Fruit fly (Drosophila melanogaster) whole organism: ENCODE measurements around the gene Atg13.

Experiments used
- CG8478 ChIP-seq: fragments of >200 bp; optimal IDR thresholded peaks from 2 replicates; lab custom pipeline; 2018; ENCODE audit warnings: inconsistent platforms
- Dll ChIP-seq: fragments of >200 bp; optimal IDR thresholded peaks from 2 replicates; lab custom pipeline; 2017
- EcR ChIP-seq, 2 experiments: fragments of >200 bp; optimal IDR thresholded peaks; 2 replicates each; lab custom pipeline; 2017; ENCODE audit warnings: missing biosample characterization in 2 of 2, missing genetic modification characterization in 2 of 2, missing genetic modification reagents in 2 of 2
- pan ChIP-seq: fragments of >200 bp; optimal IDR thresholded peaks from 2 replicates; lab custom pipeline; 2017
- psq ChIP-seq: fragments of >200 bp; optimal IDR thresholded peaks from 2 replicates; lab custom pipeline; 2017
- usp ChIP-seq: fragments of >200 bp; optimal IDR thresholded peaks from 2 replicates; lab custom pipeline; 2017; ENCODE audit warnings: missing biosample characterization, missing genetic modification characterization, mixed read lengths

The Atg13 gene

DNA sequence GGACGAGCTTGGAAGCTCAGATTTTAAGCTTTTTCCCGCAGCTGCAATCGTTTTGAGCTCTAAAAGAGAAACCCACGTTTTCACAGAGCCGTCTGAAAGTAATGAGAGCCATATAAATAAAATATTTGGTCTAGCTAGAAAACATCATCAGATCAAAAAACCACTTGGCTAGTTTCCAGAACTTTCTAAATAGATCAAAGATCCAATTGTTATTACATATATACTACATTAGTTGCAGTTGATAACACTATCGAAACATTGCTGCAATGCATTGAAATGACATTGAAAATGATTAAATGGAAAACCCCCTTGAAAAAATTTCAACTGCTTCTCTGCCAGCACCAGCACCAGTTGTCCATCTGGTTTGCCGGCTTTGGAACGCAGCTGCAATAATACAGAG, 5.4 kb downstream of the Atg13 start:
- no peak for TF ChIP-seq Dll (lab: Kevin White, UChicago)
- TF ChIP-seq EcR (GFP tag; optimal IDR thresholded peaks at IDR 0.05; lab: Kevin White, UChicago), result no peak
- TF ChIP-seq CG8478 (lab: Kevin White, UChicago), result no peak
- no peak for TF ChIP-seq pan (lab: Kevin White, UChicago)
- no peak for TF ChIP-seq psq (lab: Kevin White, UChicago)
- no peak for TF ChIP-seq usp (GFP tag; lab: Kevin White, UChicago)

DNA sequence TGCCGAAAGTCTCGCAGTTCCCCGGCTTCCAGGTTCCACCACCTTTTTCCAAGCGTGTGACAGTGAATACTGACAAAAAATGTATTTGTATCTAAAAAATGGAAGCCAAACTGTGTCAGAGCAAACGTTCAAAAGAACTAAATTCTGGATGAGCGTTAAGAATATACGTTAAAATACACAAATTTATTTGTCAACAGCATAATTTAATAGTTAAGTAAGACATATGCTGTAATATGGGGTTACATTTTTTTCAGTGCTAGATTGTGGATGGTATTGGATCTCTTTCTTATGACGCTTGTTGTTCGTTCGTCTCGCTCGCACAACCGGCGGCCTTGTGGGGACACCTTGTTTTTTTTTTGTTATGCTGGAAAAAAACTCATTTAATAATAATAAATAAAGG, 6.0 kb downstream of the Atg13 start:
- no peak for TF ChIP-seq psq (lab: Kevin White, UChicago)
- no peak for TF ChIP-seq CG8478 (lab: Kevin White, UChicago)
- TF ChIP-seq EcR (GFP tag; optimal IDR thresholded peaks at IDR 0.05; lab: Kevin White, UChicago), result no peak
- TF ChIP-seq usp (GFP tag; lab: Kevin White, UChicago), result no peak
- no peak for TF ChIP-seq Dll (lab: Kevin White, UChicago)
- TF ChIP-seq pan (lab: Kevin White, UChicago), result no peak

DNA sequence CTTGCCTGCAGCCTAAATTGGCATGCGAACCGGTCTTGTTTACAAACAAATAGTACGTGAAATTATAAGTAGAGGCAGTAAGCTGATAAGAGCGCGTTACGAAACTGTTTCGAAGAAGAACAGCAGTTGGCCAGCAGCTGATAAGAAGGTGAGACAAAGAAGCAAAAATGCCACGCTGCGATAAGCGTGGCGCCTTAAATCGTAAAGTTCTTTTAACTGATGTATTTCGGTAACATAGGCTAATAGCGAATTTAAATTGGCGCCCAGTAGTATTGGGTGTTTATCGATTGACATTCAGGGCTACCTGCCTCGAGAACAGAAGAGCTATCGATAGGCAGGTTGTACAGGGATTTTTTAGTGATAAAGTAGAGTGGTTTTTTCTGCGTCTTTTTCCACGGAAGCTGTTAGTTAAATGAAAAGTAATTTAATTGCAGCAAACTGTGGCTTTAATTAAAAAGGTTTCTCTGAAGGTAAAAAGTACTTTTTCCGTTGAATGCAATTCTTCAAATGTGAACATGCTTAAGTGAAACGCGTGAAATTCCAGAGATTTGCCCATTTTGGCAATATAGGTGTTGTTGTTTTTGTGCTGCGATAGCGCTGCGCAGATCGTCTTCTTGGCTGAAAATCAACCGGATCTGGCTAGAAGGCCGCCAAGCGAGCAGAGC, 7.1 kb downstream of the Atg13 start, which contains the start of gene stck:
stck (plus strand) TSS at position 353 of the 665 bp plus-strand sequence.
- TF ChIP-seq usp (GFP tag; lab: Kevin White, UChicago) (no peak), pan (lab: Kevin White, UChicago) (no peak), Dll (lab: Kevin White, UChicago) (no peak), CG8478 (lab: Kevin White, UChicago) (no peak), EcR (GFP tag; optimal IDR thresholded peaks at IDR 0.05; lab: Kevin White, UChicago) (no peak), psq (lab: Kevin White, UChicago) (no peak)

DNA sequence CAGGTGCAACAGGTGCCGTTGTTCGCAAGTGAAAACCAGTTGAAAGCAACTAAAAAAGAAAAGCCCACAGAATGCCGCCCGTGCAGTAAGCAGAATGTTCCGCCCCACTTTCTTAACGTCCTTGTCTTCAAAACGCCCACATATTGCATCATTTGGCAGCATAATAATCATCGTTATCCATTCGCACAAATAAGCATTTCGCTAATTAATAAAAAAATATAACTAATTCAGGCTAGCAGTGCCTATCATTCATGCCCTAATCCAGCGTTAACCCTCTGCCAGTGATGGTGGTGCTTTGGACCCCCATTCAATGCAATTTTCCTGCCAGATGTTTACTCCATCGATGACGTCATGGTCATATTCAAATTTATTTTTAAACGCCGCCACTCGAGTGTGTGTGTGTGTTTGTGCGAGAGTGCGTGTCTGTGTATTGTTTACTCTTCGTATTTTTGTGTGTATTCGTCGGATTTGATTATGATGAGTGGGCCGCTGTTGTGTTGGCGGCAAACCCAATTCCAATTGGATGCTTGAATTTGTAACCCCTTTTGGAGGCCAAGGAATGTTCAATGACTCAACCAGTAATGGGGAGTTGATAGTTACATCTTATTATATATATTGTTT, 7.9 kb downstream of the Atg13 start:
- no peak for TF ChIP-seq EcR (GFP tag; optimal IDR thresholded peaks at IDR 0.05; lab: Kevin White, UChicago)
- no peak for TF ChIP-seq pan (lab: Kevin White, UChicago)
- TF ChIP-seq usp (GFP tag; lab: Kevin White, UChicago), result no peak
- no peak for TF ChIP-seq Dll (lab: Kevin White, UChicago)
- TF ChIP-seq CG8478 (lab: Kevin White, UChicago), result no peak
- no peak for TF ChIP-seq psq (lab: Kevin White, UChicago)

DNA sequence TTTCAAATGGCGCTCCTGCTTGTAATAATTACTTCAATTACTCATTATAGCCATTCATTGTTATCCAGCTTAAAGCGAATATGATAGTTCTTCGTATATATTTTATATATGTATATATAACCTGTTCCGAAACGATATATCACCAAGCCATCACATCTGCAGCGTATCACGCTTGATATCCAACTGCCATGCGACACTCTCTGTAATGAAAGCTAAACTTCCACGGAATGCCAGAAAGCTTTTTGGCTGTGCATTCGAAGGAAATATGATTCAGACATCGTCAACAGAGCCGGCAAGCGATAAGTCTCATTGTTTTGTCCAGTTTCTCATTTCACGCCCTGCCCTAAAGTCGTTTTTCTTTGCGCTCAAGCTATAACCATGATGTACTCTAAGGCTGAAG, 8.4 kb downstream of the Atg13 start:
- no peak for TF ChIP-seq CG8478 (lab: Kevin White, UChicago)
- TF ChIP-seq EcR (GFP tag; optimal IDR thresholded peaks at IDR 0.05; lab: Kevin White, UChicago), result no peak
- TF ChIP-seq Dll (lab: Kevin White, UChicago), result no peak
- no peak for TF ChIP-seq usp (GFP tag; lab: Kevin White, UChicago)
- no peak for TF ChIP-seq psq (lab: Kevin White, UChicago)
- TF ChIP-seq pan (lab: Kevin White, UChicago), result no peak

DNA sequence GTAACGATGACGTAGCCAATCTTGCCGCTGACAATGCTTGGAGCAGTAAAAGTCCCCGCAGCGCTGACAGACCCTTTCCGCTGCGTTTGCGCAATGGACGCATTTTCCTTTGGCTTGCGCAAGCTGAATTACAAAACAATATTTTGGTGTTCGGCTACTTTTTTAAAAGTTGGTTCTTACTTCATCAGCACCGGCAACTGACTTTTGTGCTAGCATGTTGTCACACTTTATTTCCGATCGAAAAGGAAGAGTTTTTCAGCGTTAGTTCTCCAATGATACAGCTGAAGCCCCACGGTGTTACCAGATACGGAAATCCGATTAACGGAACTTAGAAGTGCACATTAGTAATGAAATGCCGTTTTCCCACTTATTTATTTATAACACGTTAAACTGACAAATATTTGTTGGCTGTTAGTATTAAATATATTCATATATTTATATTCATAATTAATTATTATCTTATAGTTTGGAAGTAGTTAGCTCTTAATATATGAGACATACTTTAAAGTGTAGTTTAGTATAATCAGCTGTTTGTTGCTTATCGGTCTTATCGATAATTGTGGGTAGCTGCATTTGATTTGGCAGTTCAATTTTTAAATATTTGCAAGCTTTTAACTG, 12.8 kb downstream of the Atg13 start, which contains the start of the genes Veneno and CG7963:
Veneno (minus strand) TSS at position 296 of the 618 bp plus-strand sequence.
CG7963 (plus strand) TSS at position 568 of the 618 bp plus-strand sequence.
- TF ChIP-seq usp (GFP tag; lab: Kevin White, UChicago) (no peak), CG8478 (lab: Kevin White, UChicago) (no peak), pan (lab: Kevin White, UChicago) (no peak), EcR (GFP tag; optimal IDR thresholded peaks at IDR 0.05; lab: Kevin White, UChicago) (no peak), Dll (lab: Kevin White, UChicago) (no peak), psq (lab: Kevin White, UChicago) (no peak)

DNA sequence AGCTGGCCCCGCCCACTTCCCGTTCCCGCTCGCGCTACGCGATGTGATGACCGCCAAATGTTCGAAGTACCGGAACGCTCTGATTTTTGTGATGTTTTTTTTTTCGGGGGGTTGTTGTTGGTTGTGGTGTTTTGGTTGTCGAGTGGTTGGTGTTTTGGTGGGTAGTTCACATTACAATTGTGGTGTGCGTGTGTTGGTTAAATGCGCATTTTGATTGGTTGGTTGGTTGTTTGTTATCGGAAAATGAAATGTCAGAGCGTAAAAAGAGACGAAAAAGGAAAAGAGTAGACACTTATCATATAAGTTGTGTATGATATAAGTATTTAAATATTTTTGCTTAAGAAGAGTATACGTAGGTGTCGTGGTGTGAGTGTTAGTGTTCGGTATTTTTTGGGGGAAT, 18.9 kb downstream of the Atg13 start:
- no peak for TF ChIP-seq EcR (GFP tag; optimal IDR thresholded peaks at IDR 0.05; lab: Kevin White, UChicago)
- TF ChIP-seq psq (lab: Kevin White, UChicago), result no peak
- TF ChIP-seq CG8478 (lab: Kevin White, UChicago), result no peak
- TF ChIP-seq Dll (lab: Kevin White, UChicago), result no peak
- no peak for TF ChIP-seq usp (GFP tag; lab: Kevin White, UChicago)
- no peak for TF ChIP-seq pan (lab: Kevin White, UChicago)

DNA sequence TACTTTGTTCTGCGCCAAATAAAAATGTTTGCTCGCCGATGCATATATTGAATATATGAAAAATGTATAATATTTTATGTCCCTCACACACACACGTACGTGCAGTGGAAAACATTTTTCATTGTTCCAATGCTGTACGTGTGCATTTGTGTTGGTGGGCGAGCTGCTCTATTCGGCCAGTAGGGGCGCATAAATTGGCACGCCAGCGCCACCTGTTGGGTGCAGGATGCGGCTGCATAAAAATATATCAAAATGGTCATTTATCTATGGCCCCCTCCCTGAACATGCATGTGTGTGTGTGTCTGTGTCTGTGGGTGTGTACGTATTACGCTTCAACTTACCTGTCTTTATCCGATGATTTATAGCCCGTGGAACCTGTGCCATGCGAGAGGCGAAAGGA, 40.0 kb downstream of the Atg13 start:
- TF ChIP-seq usp (GFP tag; lab: Kevin White, UChicago), result no peak
